Fruit fly (Drosophila melanogaster) whole organism, pupa: ENCODE data around the gene Kat60.

Experiments
- CG10348 ChIP-seq: fragments of 200-800 bp; sonication (Bioruptor generic); IDR thresholded peaks from 2 replicates; pipeline ENCODE4 v1.3.6; 2022; ENCODE audit warnings: missing biosample characterization, missing genetic modification characterization
- CG12605 ChIP-seq: fragments of 200-800 bp; sonication (Bioruptor generic); IDR thresholded peaks from 2 replicates; pipeline ENCODE4 v1.3.6; 2022; ENCODE audit warnings: missing biosample characterization, missing genetic modification characterization
- CG13204 ChIP-seq: fragments of 200-800 bp; sonication (Bioruptor generic); optimal IDR thresholded peaks from 2 replicates; lab custom pipeline; 2018; ENCODE audit warnings: missing biosample characterization, mild to moderate bottlenecking, missing genetic modification characterization, moderate library complexity
- CG14655 ChIP-seq: fragments of 200-800 bp; sonication (Bioruptor generic); optimal IDR thresholded peaks from 3 replicates; lab custom pipeline; 2017; ENCODE audit warnings: mild to moderate bottlenecking, missing biosample characterization, missing genetic modification reagents, missing genetic modification characterization
- CG15710 ChIP-seq: fragments of 200-800 bp; sonication (Bioruptor generic); optimal IDR thresholded peaks from 2 replicates; lab custom pipeline; 2018; ENCODE audit warnings: missing biosample characterization, mild to moderate bottlenecking, missing genetic modification characterization, moderate library complexity
- CG17806 ChIP-seq: fragments of 200-800 bp; sonication (Bioruptor generic); optimal IDR thresholded peaks from 2 replicates; lab custom pipeline; 2018; ENCODE audit warnings: missing biosample characterization, mild to moderate bottlenecking, missing genetic modification characterization, moderate library complexity
- CG32121 ChIP-seq: fragments of 200-800 bp; sonication (Bioruptor generic); IDR thresholded peaks from 2 replicates; pipeline ENCODE4 v1.3.6; 2022; ENCODE audit warnings: missing biosample characterization, missing genetic modification characterization
- CG34367 ChIP-seq: fragments of 200-800 bp; sonication (Bioruptor generic); optimal IDR thresholded peaks from 2 replicates; lab custom pipeline; 2018; ENCODE audit warnings: missing biosample characterization, mild to moderate bottlenecking, missing genetic modification characterization
- CG4496 ChIP-seq: fragments of 200-800 bp; sonication (Bioruptor generic); IDR thresholded peaks from 3 replicates; pipeline ENCODE4 v1.3.6; 2022; ENCODE audit warnings: missing biosample characterization, missing genetic modification characterization
- CG8159 ChIP-seq: fragments of 200-800 bp; sonication (Bioruptor generic); optimal IDR thresholded peaks from 3 replicates; lab custom pipeline; 2018; ENCODE audit warnings: missing biosample characterization, mild to moderate bottlenecking, missing genetic modification characterization, moderate library complexity
- CG8301 ChIP-seq: fragments of 200-800 bp; sonication (Bioruptor generic); optimal IDR thresholded peaks from 2 replicates; lab custom pipeline; 2018; ENCODE audit warnings: missing biosample characterization, mild to moderate bottlenecking, missing genetic modification characterization
- CG9948 ChIP-seq: fragments of 200-800 bp; sonication (Bioruptor generic); optimal IDR thresholded peaks from 2 replicates; lab custom pipeline; 2018; ENCODE audit warnings: missing biosample characterization, mild to moderate bottlenecking, missing genetic modification characterization, moderate library complexity
- D1 ChIP-seq: fragments of 200-800 bp; sonication (Bioruptor generic); optimal IDR thresholded peaks from 2 replicates; lab custom pipeline; 2018; ENCODE audit warnings: missing biosample characterization, mild to moderate bottlenecking, missing genetic modification characterization, moderate library complexity
- EcR ChIP-seq: fragments of 200-800 bp; sonication (Bioruptor generic); optimal IDR thresholded peaks from 3 replicates; lab custom pipeline; 2019; ENCODE audit warnings: missing biosample characterization, missing genetic modification characterization, mild to moderate bottlenecking, moderate library complexity, missing genetic modification reagents
- Ets98B ChIP-seq: fragments of 200-800 bp; sonication (Bioruptor generic); IDR thresholded peaks from 2 replicates; pipeline ENCODE4 v1.3.6; 2022; ENCODE audit warnings: missing biosample characterization, missing genetic modification characterization
- Pif1A ChIP-seq: fragments of 200-800 bp; sonication (Bioruptor generic); optimal IDR thresholded peaks from 3 replicates; lab custom pipeline; 2016; ENCODE audit warnings: missing biosample characterization, missing genetic modification characterization
- Pif1B ChIP-seq: fragments of 200-800 bp; sonication (Bioruptor generic); optimal IDR thresholded peaks from 3 replicates; lab custom pipeline; 2016; ENCODE audit warnings: missing biosample characterization, missing genetic modification characterization
- Snoo ChIP-seq: fragments of 200-800 bp; sonication (Bioruptor generic); optimal IDR thresholded peaks from 3 replicates; lab custom pipeline; 2017; ENCODE audit warnings: missing biosample characterization, mild to moderate bottlenecking, missing genetic modification characterization, inconsistent platforms
- fd96Ca ChIP-seq: fragments of 200-800 bp; sonication (Bioruptor generic); IDR thresholded peaks from 3 replicates; pipeline ENCODE4 v1.3.6; 2022; ENCODE audit warnings: missing biosample characterization, missing genetic modification characterization
- gl ChIP-seq: fragments of 200-800 bp; sonication (Bioruptor generic); optimal IDR thresholded peaks from 2 replicates; lab custom pipeline; 2018; ENCODE audit warnings: missing biosample characterization, mild to moderate bottlenecking, missing genetic modification characterization
- rn ChIP-seq: fragments of 200-800 bp; sonication (Bioruptor generic); IDR thresholded peaks from 2 replicates; pipeline ENCODE4 v1.3.6; 2022; ENCODE audit warnings: missing biosample characterization, missing genetic modification characterization

Kat60 gene

DNA sequence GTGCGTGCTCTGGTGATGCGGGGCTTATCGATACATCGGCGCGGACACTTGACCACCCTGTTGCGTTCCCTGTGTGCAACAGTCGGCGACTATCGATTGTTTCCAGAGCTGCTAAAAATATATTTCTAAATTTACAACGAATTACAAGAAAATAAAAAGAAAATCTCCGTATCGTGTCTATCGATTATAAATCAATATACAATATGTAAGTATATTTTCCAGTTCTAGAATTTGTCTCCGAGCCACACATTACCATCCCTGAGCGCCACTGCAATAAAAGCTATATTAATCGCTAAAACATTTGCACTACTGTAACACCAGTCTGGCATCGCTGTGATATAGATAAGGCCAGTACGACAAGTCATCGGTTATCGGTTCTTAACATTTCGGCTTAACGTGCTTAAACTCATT lies at the start of gene Kat60, which contains the start of gene Mms19:
TSS of gene Kat60 (minus strand) at position 13 of the 411 bp plus-strand sequence.
TSS of gene Mms19 (plus strand) at position 347 of the 411 bp plus-strand sequence.
- TF ChIP-seq CG12605 (GFP tag; lab: Robert Waterston, UW), result no peak
- no peak for TF ChIP-seq Snoo (tag; lab: Kevin White, UChicago)
- TF ChIP-seq EcR (GFP tag; lab: Kevin White, UChicago), result no peak
- no peak for TF ChIP-seq gl (tag; lab: Kevin White, UChicago)
- TF ChIP-seq CG13204 (GFP tag; lab: Kevin White, UChicago), result no peak
- TF ChIP-seq rn (GFP tag; lab: Robert Waterston, UW), result peak; percentile 59; the same call in 1 of the 2 replicates
- peak; percentile 47 for TF ChIP-seq CG8159
- no peak for TF ChIP-seq CG14655 (GFP tag; lab: Kevin White, UChicago)
- TF ChIP-seq Pif1A (GFP tag; lab: Kevin White, UChicago), result no peak
- TF ChIP-seq CG17806 (tag; lab: Kevin White, UChicago), result peak; percentile 23
- peak; percentile 60; the same call in 2 of the 3 replicates for TF ChIP-seq fd96Ca (GFP tag; lab: Robert Waterston, UW)
- TF ChIP-seq Pif1B (GFP tag; lab: Kevin White, UChicago), result no peak
- no peak for TF ChIP-seq CG10348 (GFP tag; lab: Robert Waterston, UW)
- TF ChIP-seq CG4496 (GFP tag; lab: Robert Waterston, UW), result peak; percentile 37; the same call in 1 of the 3 replicates
- peak; percentile 25; the same call in 1 of the 2 replicates for TF ChIP-seq CG32121
- TF ChIP-seq CG8301 (tag; lab: Kevin White, UChicago), result no peak
- no peak for TF ChIP-seq CG34367 (tag; lab: Kevin White, UChicago)
- TF ChIP-seq Ets98B (GFP tag; lab: Robert Waterston, UW), result peak; percentile 29; the same call in 1 of the 2 replicates
- TF ChIP-seq CG15710, result peak; percentile 49
- no peak for TF ChIP-seq D1
- TF ChIP-seq CG9948, result peak; percentile 2

dm6 chr3R:5281094-5281493 lies 49.1 kb upstream of the Kat60 start:
- peak; percentile 13 for TF ChIP-seq CG13204 (GFP tag; lab: Kevin White, UChicago)
- TF ChIP-seq D1, result no peak
- peak; percentile 60; the same call in 2 of the 3 replicates for TF ChIP-seq CG4496 (GFP tag; lab: Robert Waterston, UW)
- no peak for TF ChIP-seq CG15710
- no peak for TF ChIP-seq CG14655 (GFP tag; lab: Kevin White, UChicago)
- TF ChIP-seq gl (tag; lab: Kevin White, UChicago), result no peak
- TF ChIP-seq CG9948, result no peak
- no peak for TF ChIP-seq CG10348 (GFP tag; lab: Robert Waterston, UW)
- peak; percentile 63 for TF ChIP-seq EcR (GFP tag; lab: Kevin White, UChicago)
- peak; percentile 55 for TF ChIP-seq CG12605 (GFP tag; lab: Robert Waterston, UW)
- peak; percentile 33 for TF ChIP-seq Snoo (tag; lab: Kevin White, UChicago)
- TF ChIP-seq Pif1B (GFP tag; lab: Kevin White, UChicago), result no peak
- TF ChIP-seq fd96Ca (GFP tag; lab: Robert Waterston, UW), result peak; percentile 49; the same call in 1 of the 3 replicates
- no peak for TF ChIP-seq CG8159
- TF ChIP-seq CG17806 (tag; lab: Kevin White, UChicago), result no peak
- TF ChIP-seq Pif1A (GFP tag; lab: Kevin White, UChicago), result peak; percentile 34
- no peak for TF ChIP-seq CG34367 (tag; lab: Kevin White, UChicago)
- peak; percentile 33; the same call in 1 of the 2 replicates for TF ChIP-seq CG32121
- no peak; the same call in 1 of the 2 replicates for TF ChIP-seq Ets98B (GFP tag; lab: Robert Waterston, UW)
- TF ChIP-seq CG8301 (tag; lab: Kevin White, UChicago), result no peak
- TF ChIP-seq rn (GFP tag; lab: Robert Waterston, UW), result no peak

- TF ChIP-seq CG10348 (GFP tag; lab: Robert Waterston, UW) (no peak), Pif1B (GFP tag; lab: Kevin White, UChicago) (no peak), Snoo (tag; lab: Kevin White, UChicago) (no peak), Pif1A (GFP tag; lab: Kevin White, UChicago) (no peak), CG8159 (no peak), CG34367 (tag; lab: Kevin White, UChicago) (no peak), EcR (GFP tag; lab: Kevin White, UChicago) (no peak), CG15710 (no peak), CG9948 (no peak), CG8301 (tag; lab: Kevin White, UChicago) (no peak), Ets98B (GFP tag; lab: Robert Waterston, UW) (no peak), CG14655 (GFP tag; lab: Kevin White, UChicago) (no peak), CG17806 (tag; lab: Kevin White, UChicago) (no peak)
These were observed 48.4 kb upstream of the Kat60 start for dm6 chr3R:5280380-5280779.

DNA sequence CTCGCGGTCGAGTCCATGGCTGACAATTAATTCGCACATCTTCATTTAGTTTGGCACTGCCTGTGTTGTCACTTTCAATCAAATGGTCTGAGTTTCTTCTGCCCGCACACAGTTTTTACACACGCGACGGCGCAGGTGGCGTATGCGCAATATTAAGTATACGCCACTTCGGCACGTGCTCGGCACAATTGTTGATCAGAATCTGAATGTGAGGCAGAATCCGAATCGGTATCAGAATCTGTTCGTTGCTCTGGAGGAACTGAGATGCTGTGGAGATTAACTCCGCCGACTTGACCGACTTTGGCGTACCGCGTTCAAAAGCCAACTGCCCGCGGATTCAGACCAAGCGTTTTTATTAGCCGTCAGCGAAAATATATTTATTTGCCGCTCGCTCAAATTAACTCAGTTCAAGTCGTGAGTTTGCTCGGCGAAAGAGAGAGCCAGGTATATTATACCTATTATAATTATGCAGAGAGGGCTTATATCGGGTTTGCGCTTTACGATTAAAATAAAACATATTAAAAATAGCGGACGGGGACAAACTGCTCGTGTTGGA lies 47.7 kb upstream of the Kat60 start:
- TF ChIP-seq CG4496 (GFP tag; lab: Robert Waterston, UW) (0 out of 3 replicates have a peak, but pooled peaks have one; percentile 32), CG14655 (GFP tag; lab: Kevin White, UChicago) (no peak)
- TF ChIP-seq, all 21 proteins: peak for 1

dm6 chr3R:5278627-5279026 lies 46.6 kb upstream of the Kat60 start:
- TF ChIP-seq CG32121 (no peak), CG8301 (tag; lab: Kevin White, UChicago) (no peak), fd96Ca (GFP tag; lab: Robert Waterston, UW) (no peak), Ets98B (GFP tag; lab: Robert Waterston, UW) (no peak), Pif1A (GFP tag; lab: Kevin White, UChicago) (no peak), EcR (GFP tag; lab: Kevin White, UChicago) (no peak), CG17806 (tag; lab: Kevin White, UChicago) (no peak)
